Fruit fly (Drosophila melanogaster): ENCODE measurements around the gene Prp39.

dm6 chr3R:28842431-28842830, 30.5 kb downstream of the Prp39 start:
- TF ChIP-seq Jra (GFP tag; optimal IDR thresholded peaks at IDR 0.05) = no peak
- no peak for TF ChIP-seq GATAd (GFP tag; optimal IDR thresholded peaks at IDR 0.05)
- TF ChIP-seq Hnf4 (GFP tag; optimal IDR thresholded peaks at IDR 0.05) = no peak
- TF ChIP-seq Hr78 (GFP tag; optimal IDR thresholded peaks at IDR 0.05) = no peak
- no peak for TF ChIP-seq fru (GFP tag; optimal IDR thresholded peaks at IDR 0.05)
- TF ChIP-seq usp (GFP tag; optimal IDR thresholded peaks at IDR 0.05) = no peak

Data from whole organism, wandering third instar larva.